Fruit fly (Drosophila melanogaster) whole organism, embryonic: Measurements from ENCODE around the gene CG14174.
A peak's percentile ranks its signal among the peaks of the same experiment; 100 is the strongest.

Experiments
- Blimp-1 ChIP-seq: fragments of 200-800 bp; sonication (Bioruptor generic); optimal IDR thresholded peaks from 3 replicates; lab custom pipeline; 2018; ENCODE audit warnings: missing biosample characterization, missing genetic modification characterization, mild to moderate bottlenecking, moderate library complexity, missing genetic modification reagents
- CG10274 ChIP-seq: fragments of 200-800 bp; sonication (Bioruptor generic); optimal IDR thresholded peaks from 3 replicates; lab custom pipeline; 2017; ENCODE audit warnings: missing biosample characterization, mild to moderate bottlenecking, missing genetic modification characterization
- CG10462 ChIP-seq: fragments of 200-800 bp; sonication (Bioruptor generic); optimal IDR thresholded peaks from 2 replicates; lab custom pipeline; 2016; ENCODE audit warnings: missing biosample characterization, missing genetic modification characterization
- CG10979 ChIP-seq: fragments of 200-800 bp; sonication (Bioruptor generic); optimal IDR thresholded peaks from 2 replicates; lab custom pipeline; 2018; ENCODE audit warnings: missing biosample characterization, mild to moderate bottlenecking, missing genetic modification characterization, moderate library complexity
- CG12071 ChIP-seq: fragments of 200-800 bp; sonication (Bioruptor generic); optimal IDR thresholded peaks from 3 replicates; lab custom pipeline; 2018; ENCODE audit warnings: missing biosample characterization, mild to moderate bottlenecking, missing genetic modification characterization
- CG12744 ChIP-seq: fragments of 200-800 bp; sonication (Bioruptor generic); optimal IDR thresholded peaks from 2 replicates; lab custom pipeline; 2016; ENCODE audit warnings: missing biosample characterization, missing genetic modification characterization
- CG13296 ChIP-seq: fragments of 200-800 bp; sonication (Bioruptor generic); optimal IDR thresholded peaks from 3 replicates; lab custom pipeline; 2018; ENCODE audit warnings: missing biosample characterization, mild to moderate bottlenecking, missing genetic modification characterization
- CG13894 ChIP-seq: fragments of 200-800 bp; sonication (Bioruptor generic); optimal IDR thresholded peaks from 3 replicates; lab custom pipeline; 2018; ENCODE audit warnings: missing biosample characterization, mild to moderate bottlenecking, missing genetic modification characterization, moderate library complexity
- CG14441 ChIP-seq: fragments of 200-800 bp; sonication (Bioruptor generic); IDR thresholded peaks from 2 replicates; pipeline ENCODE4 v1.3.6; 2022; ENCODE audit warnings: missing biosample characterization, missing genetic modification characterization
- CG15601 ChIP-seq: fragments of 200-800 bp; sonication (Bioruptor generic); optimal IDR thresholded peaks from 3 replicates; lab custom pipeline; 2019; ENCODE audit warnings: missing biosample characterization, mild to moderate bottlenecking, missing genetic modification characterization, moderate library complexity
- CG16813 ChIP-seq: fragments of 200-800 bp; sonication (Bioruptor generic); IDR thresholded peaks from 3 replicates; pipeline ENCODE4 v1.3.6; 2022; ENCODE audit warnings: missing biosample characterization, missing genetic modification characterization; ENCODE audit not compliant: partially characterized antibody
- CG17186 ChIP-seq: fragments of 200-800 bp; sonication (Bioruptor generic); optimal IDR thresholded peaks from 3 replicates; lab custom pipeline; 2017; ENCODE audit warnings: missing biosample characterization, missing genetic modification reagents, missing genetic modification characterization
- CG17568 ChIP-seq: fragments of 200-800 bp; sonication (Bioruptor generic); optimal IDR thresholded peaks from 2 replicates; lab custom pipeline; 2018; ENCODE audit warnings: missing biosample characterization, mild to moderate bottlenecking, missing genetic modification characterization, moderate library complexity
- CG18262 ChIP-seq: fragments of 200-800 bp; optimal IDR thresholded peaks from 3 replicates; lab custom pipeline; 2019; ENCODE audit warnings: missing biosample characterization, mild to moderate bottlenecking, missing genetic modification characterization, moderate library complexity
- CG18476 ChIP-seq: fragments of 200-800 bp; sonication (Bioruptor generic); optimal IDR thresholded peaks from 2 replicates; lab custom pipeline; 2016; ENCODE audit warnings: missing biosample characterization, mild to moderate bottlenecking, missing genetic modification characterization
- CG2116 ChIP-seq: fragments of 200-800 bp; sonication (Bioruptor generic); optimal IDR thresholded peaks from 3 replicates; lab custom pipeline; 2018; ENCODE audit warnings: missing biosample characterization, mild to moderate bottlenecking, missing genetic modification characterization
- CG2120 ChIP-seq: fragments of 200-800 bp; sonication (Bioruptor generic); optimal IDR thresholded peaks from 3 replicates; lab custom pipeline; 2016; ENCODE audit warnings: missing biosample characterization, missing genetic modification characterization
- CG34422 ChIP-seq: fragments of 200-800 bp; sonication (Bioruptor generic); IDR thresholded peaks from 3 replicates; pipeline ENCODE4 v1.3.6; 2022; ENCODE audit warnings: missing biosample characterization, missing genetic modification characterization
- CG4404 ChIP-seq: fragments of 200-800 bp; sonication (Bioruptor generic); IDR thresholded peaks from 2 replicates; pipeline ENCODE4 v1.3.6; 2022; ENCODE audit warnings: missing biosample characterization, missing genetic modification characterization
- CG4617 ChIP-seq: fragments of 200-800 bp; sonication (Bioruptor generic); optimal IDR thresholded peaks from 3 replicates; lab custom pipeline; 2016; ENCODE audit warnings: missing biosample characterization, missing genetic modification characterization, borderline replicate concordance
- CG5245 ChIP-seq: fragments of 200-800 bp; sonication (Bioruptor generic); optimal IDR thresholded peaks from 3 replicates; lab custom pipeline; 2016; ENCODE audit warnings: missing biosample characterization, missing genetic modification characterization
- CG5953 ChIP-seq: fragments of 200-800 bp; sonication (Bioruptor generic); IDR thresholded peaks from 2 replicates; pipeline ENCODE4 v1.3.6; 2022; ENCODE audit warnings: missing biosample characterization, missing genetic modification characterization
- CG6854 ChIP-seq: fragments of 200-800 bp; sonication (Bioruptor generic); optimal IDR thresholded peaks from 3 replicates; lab custom pipeline; 2017; ENCODE audit warnings: missing biosample characterization, mild to moderate bottlenecking, missing genetic modification characterization
- CG9876 ChIP-seq: fragments of 200-800 bp; sonication (Bioruptor generic); optimal IDR thresholded peaks from 2 replicates; lab custom pipeline; 2016; ENCODE audit warnings: missing biosample characterization, missing genetic modification characterization
- D ChIP-seq, 2 experiments: fragments of 200-800 bp in 1 of 2; fragments of >200 bp in 1 of 2; sonication (Bioruptor generic) in 1 of 2; optimal IDR thresholded peaks; 2 replicates in 1 of 2; 3 replicates in 1 of 2; lab custom pipeline; 2017; ENCODE audit warnings: mild to moderate bottlenecking in 1 of 2, missing biosample characterization in 1 of 2, missing genetic modification characterization in 1 of 2, missing genetic modification reagents in 1 of 2
- Dfd ChIP-seq, 2 experiments: fragments of >200 bp; optimal IDR thresholded peaks; 2 replicates each; lab custom pipeline; 2017; ENCODE audit warnings: missing biosample characterization in 2 of 2, missing genetic modification characterization in 2 of 2
- Doc2 ChIP-seq: fragments of 200-800 bp; sonication (Bioruptor generic); IDR thresholded peaks from 2 replicates; pipeline ENCODE4 v1.3.6; 2022; ENCODE audit warnings: missing biosample characterization, missing genetic modification characterization
- Drgx ChIP-seq: fragments of 200-800 bp; sonication (Bioruptor generic); IDR thresholded peaks from 2 replicates; pipeline ENCODE4 v1.3.6; 2022; ENCODE audit warnings: missing biosample characterization, missing genetic modification characterization
- E2f1 ChIP-seq: fragments of 200-800 bp; sonication (Bioruptor generic); IDR thresholded peaks from 2 replicates; pipeline ENCODE4 v1.3.6; 2022; ENCODE audit warnings: missing biosample characterization, missing genetic modification characterization
- Fer3 ChIP-seq: fragments of 200-800 bp; sonication (Bioruptor generic); optimal IDR thresholded peaks from 2 replicates; lab custom pipeline; 2018; ENCODE audit warnings: missing biosample characterization, mild to moderate bottlenecking, missing genetic modification characterization, moderate library complexity
- H2.0 ChIP-seq: fragments of 200-800 bp; sonication (Bioruptor generic); IDR thresholded peaks from 2 replicates; pipeline ENCODE4 v1.3.6; 2022; ENCODE audit warnings: missing biosample characterization, missing genetic modification characterization
- Opbp ChIP-seq: fragments of 200-800 bp; sonication (Bioruptor generic); IDR thresholded peaks from 3 replicates; pipeline ENCODE4 v1.3.6; 2022; ENCODE audit warnings: missing biosample characterization, missing genetic modification characterization; ENCODE audit not compliant: partially characterized antibody
- PHDP ChIP-seq: fragments of 200-800 bp; sonication (Bioruptor generic); optimal IDR thresholded peaks from 3 replicates; lab custom pipeline; 2018; ENCODE audit warnings: missing biosample characterization, mild to moderate bottlenecking, missing genetic modification characterization, moderate library complexity
- Scr ChIP-seq: fragments of 200-800 bp; sonication (Bioruptor generic); IDR thresholded peaks from 2 replicates; pipeline ENCODE4 v1.3.6; 2022; ENCODE audit warnings: missing biosample characterization, missing genetic modification characterization; ENCODE audit not compliant: partially characterized antibody
- ato ChIP-seq: fragments of 200-800 bp; sonication (Bioruptor generic); IDR thresholded peaks from 2 replicates; pipeline ENCODE4 v1.3.6; 2022; ENCODE audit warnings: missing biosample characterization, missing genetic modification characterization; ENCODE audit not compliant: partially characterized antibody
- bigmax ChIP-seq: fragments of 200-800 bp; sonication (Bioruptor generic); optimal IDR thresholded peaks from 2 replicates; lab custom pipeline; 2018; ENCODE audit warnings: missing biosample characterization, mild to moderate bottlenecking, missing genetic modification characterization
- chn ChIP-seq: fragments of 200-800 bp; sonication (Bioruptor generic); optimal IDR thresholded peaks from 2 replicates; lab custom pipeline; 2016; ENCODE audit warnings: missing biosample characterization, missing genetic modification characterization
- crp ChIP-seq, 2 experiments: fragments of 200-800 bp; sonication (Bioruptor generic); optimal IDR thresholded peaks; 2 replicates in 1 of 2; 3 replicates in 1 of 2; lab custom pipeline; 2017; ENCODE audit warnings: missing biosample characterization in 2 of 2, missing genetic modification characterization in 2 of 2, mild to moderate bottlenecking in 1 of 2, moderate library complexity in 1 of 2
- dm ChIP-seq: fragments of 200-800 bp; sonication (Bioruptor generic); optimal IDR thresholded peaks from 3 replicates; lab custom pipeline; 2016; ENCODE audit warnings: missing biosample characterization, missing genetic modification characterization
- eyg ChIP-seq: fragments of 200-800 bp; sonication (Bioruptor generic); optimal IDR thresholded peaks from 3 replicates; lab custom pipeline; 2016; ENCODE audit warnings: missing biosample characterization, missing genetic modification characterization
- gcm2 ChIP-seq: fragments of 200-800 bp; sonication (Bioruptor generic); optimal IDR thresholded peaks from 2 replicates; lab custom pipeline; 2016; ENCODE audit warnings: missing biosample characterization, missing genetic modification characterization
- lilli ChIP-seq: fragments of 200-800 bp; sonication (Bioruptor generic); optimal IDR thresholded peaks from 3 replicates; lab custom pipeline; 2016; ENCODE audit warnings: missing biosample characterization, missing genetic modification characterization
- maf-S ChIP-seq: fragments of 200-800 bp; sonication (Bioruptor generic); optimal IDR thresholded peaks from 2 replicates; lab custom pipeline; 2016; ENCODE audit warnings: missing biosample characterization, missing genetic modification characterization
- org-1 ChIP-seq: fragments of 200-800 bp; sonication (Bioruptor generic); optimal IDR thresholded peaks from 2 replicates; lab custom pipeline; 2017; ENCODE audit warnings: missing biosample characterization, missing genetic modification characterization
- p53 ChIP-seq: fragments of 200-800 bp; sonication (Bioruptor generic); optimal IDR thresholded peaks from 2 replicates; lab custom pipeline; 2016; ENCODE audit warnings: missing biosample characterization, missing genetic modification characterization
- psq ChIP-seq: fragments of 200-800 bp; sonication (Bioruptor generic); optimal IDR thresholded peaks from 2 replicates; lab custom pipeline; 2017; ENCODE audit warnings: missing biosample characterization, missing genetic modification characterization
- sisA ChIP-seq: fragments of 200-800 bp; sonication (Bioruptor generic); IDR thresholded peaks from 2 replicates; pipeline ENCODE4 v1.3.6; 2022; ENCODE audit warnings: missing biosample characterization, missing genetic modification characterization
- slou ChIP-seq: fragments of 200-800 bp; sonication (Bioruptor generic); optimal IDR thresholded peaks from 3 replicates; lab custom pipeline; 2016; ENCODE audit warnings: missing biosample characterization, missing genetic modification characterization
- sr ChIP-seq: fragments of 200-800 bp; sonication (Bioruptor generic); IDR thresholded peaks from 3 replicates; pipeline ENCODE4 v1.3.6; 2022; ENCODE audit warnings: missing biosample characterization, missing genetic modification characterization
- tap ChIP-seq: fragments of 200-800 bp; optimal IDR thresholded peaks from 3 replicates; lab custom pipeline; 2019; ENCODE audit warnings: missing biosample characterization, mild to moderate bottlenecking, missing genetic modification characterization, moderate library complexity

Gene CG14174

dm6 chr3L:9718929-9719328, at the start of gene CG14174, which contains the start of gene CG18178 (continued):
- TF ChIP-seq lilli (GFP tag; lab: Kevin White, UChicago), result peak; percentile 60
- TF ChIP-seq psq, result peak; percentile 12
- TF ChIP-seq CG17568 (GFP tag; lab: Kevin White, UChicago), result no peak
- peak; percentile 41 for TF ChIP-seq CG5245 (GFP tag; lab: Kevin White, UChicago)
- TF ChIP-seq CG13296 (GFP tag; lab: Kevin White, UChicago), result peak; percentile 71
- peak; percentile 78 for TF ChIP-seq CG18262
- TF ChIP-seq CG10462 (GFP tag; lab: Kevin White, UChicago), result peak; percentile 23
- no peak for TF ChIP-seq gcm2
- TF ChIP-seq CG4404 (GFP tag; lab: Robert Waterston, UW), result peak; percentile 62
- no peak for TF ChIP-seq CG12744 (GFP tag; lab: Kevin White, UChicago)
- TF ChIP-seq chn (GFP tag; lab: Kevin White, UChicago), result no peak
- peak; percentile 84 for TF ChIP-seq dm (GFP tag; lab: Kevin White, UChicago)
- no peak for TF ChIP-seq ato (GFP tag; lab: Robert Waterston, UW)
- no peak for TF ChIP-seq Drgx (GFP tag; lab: Robert Waterston, UW)
- peak; percentile 69 for TF ChIP-seq CG4617 (GFP tag; lab: Kevin White, UChicago)
- no peak for TF ChIP-seq CG5953 (GFP tag; lab: Robert Waterston, UW)
- TF ChIP-seq CG9876 (GFP tag; lab: Kevin White, UChicago), result no peak
- TF ChIP-seq CG6854 (GFP tag; lab: Kevin White, UChicago), result no peak
- TF ChIP-seq sr (GFP tag; lab: Robert Waterston, UW), result no peak
- TF ChIP-seq crp (GFP tag; optimal IDR thresholded peaks at IDR 0.05; lab: Kevin White, UChicago), result no peak
- TF ChIP-seq CG17186 (GFP tag; lab: Kevin White, UChicago), result peak; percentile 40
- TF ChIP-seq bigmax (GFP tag; lab: Kevin White, UChicago), result no peak
- TF ChIP-seq CG10979 (tag; lab: Kevin White, UChicago), result peak; percentile 74
- peak; percentile 67 for TF ChIP-seq CG2120
- TF ChIP-seq sisA (GFP tag; lab: Robert Waterston, UW), result peak; percentile 58
- TF ChIP-seq p53, result no peak
- peak; percentile 62 for TF ChIP-seq Blimp-1 (GFP tag; lab: Kevin White, UChicago)
- TF ChIP-seq CG18476, result peak; percentile 38
- TF ChIP-seq CG16813, result peak; percentile 45; the same call in 2 of the 3 replicates
- peak; percentile 69 for TF ChIP-seq CG15601
- peak; percentile 55 for TF ChIP-seq CG2116 (GFP tag; lab: Kevin White, UChicago)
- peak; percentile 59; the same call in 1 of the 2 replicates for TF ChIP-seq E2f1 (GFP tag; lab: Robert Waterston, UW)
- TF ChIP-seq Dfd (GFP tag; optimal IDR thresholded peaks at IDR 0.05; lab: Kevin White, UChicago), result no peak
- TF ChIP-seq Scr (GFP tag; lab: Robert Waterston, UW), result peak; percentile 63
- peak; percentile 42 for TF ChIP-seq tap
- TF ChIP-seq eyg (GFP tag; lab: Kevin White, UChicago), result no peak
- no peak for TF ChIP-seq org-1 (GFP tag; lab: Kevin White, UChicago)
- no peak for TF ChIP-seq CG12071 (GFP tag; lab: Kevin White, UChicago)
- TF ChIP-seq CG13894, result peak; percentile 78
- TF ChIP-seq maf-S (GFP tag; lab: Kevin White, UChicago), result no peak
- no peak for TF ChIP-seq Opbp (GFP tag; lab: Robert Waterston, UW)
- peak; percentile 68 for TF ChIP-seq Fer3 (tag; lab: Kevin White, UChicago)
- TF ChIP-seq D (optimal IDR thresholded peaks at IDR 0.05; lab: Kevin White, UChicago), result no peak
- TF ChIP-seq D (GFP tag; optimal IDR thresholded peaks at IDR 0.05; lab: Kevin White, UChicago), result peak; percentile 16
- TF ChIP-seq slou (GFP tag; lab: Kevin White, UChicago), result no peak
- peak; percentile 73 for TF ChIP-seq CG34422
- TF ChIP-seq PHDP, result peak; percentile 78
- TF ChIP-seq CG10274 (GFP tag; lab: Kevin White, UChicago), result no peak
- peak; percentile 42; the same call in 1 of the 2 replicates for TF ChIP-seq CG14441
- TF ChIP-seq H2.0 (GFP tag; lab: Robert Waterston, UW), result peak; percentile 33; the same call in 1 of the 2 replicates
- TF ChIP-seq Doc2 (GFP tag; lab: Robert Waterston, UW), result no peak
